Worm (Caenorhabditis elegans): ENCODE measurements around the gene nhr-98.

Gene nhr-98

DNA sequence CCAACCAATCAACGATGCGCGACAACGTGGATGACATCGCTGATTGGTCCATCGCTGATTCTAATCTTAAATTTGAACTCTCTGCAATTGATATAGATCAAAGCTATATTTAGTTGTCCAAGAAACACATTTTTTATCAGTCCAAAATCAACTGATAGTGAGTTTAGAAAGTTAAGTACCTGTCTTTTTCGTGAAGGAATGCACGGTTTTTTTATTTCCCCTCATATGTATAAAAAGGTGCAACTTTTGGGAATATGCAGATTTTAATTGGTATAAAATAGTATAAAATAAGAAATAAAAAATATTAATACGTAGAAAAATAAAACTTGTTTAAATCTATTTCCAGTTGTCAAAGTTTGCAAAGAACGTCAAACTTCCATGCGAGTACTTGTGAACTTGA, 35.2 kb upstream of the nhr-98 start, which contains the start of gene Y39D8A.1:
Gene Y39D8A.1 (plus strand): TSS at position 301 of the 400 bp plus-strand sequence.
- TF ChIP-seq ztf-11 (tag; optimal IDR thresholded peaks at IDR 0.05) (no peak), ham-2 (GFP tag; optimal IDR thresholded peaks at IDR 0.05) (no peak), nhr-28 (tag; optimal IDR thresholded peaks at IDR 0.05) (no peak), mep-1 (tag; optimal IDR thresholded peaks at IDR 0.05) (no peak), nhr-2 (tag; optimal IDR thresholded peaks at IDR 0.05) (no peak), blmp-1 (tag; optimal IDR thresholded peaks at IDR 0.05) (no peak), mls-2 (tag; optimal IDR thresholded peaks at IDR 0.05) (no peak), unc-62 (GFP tag; optimal IDR thresholded peaks at IDR 0.05) (no peak), ces-1 (GFP tag; optimal IDR thresholded peaks at IDR 0.05) (no peak), ceh-83 (GFP tag; optimal IDR thresholded peaks at IDR 0.05) (no peak), nhr-237 (tag; optimal IDR thresholded peaks at IDR 0.05) (no peak), lin-13 (tag; optimal IDR thresholded peaks at IDR 0.05) (no peak), unc-39 (tag; optimal IDR thresholded peaks at IDR 0.05) (no peak), pha-4 (tag; optimal IDR thresholded peaks at IDR 0.05) (no peak)

DNA sequence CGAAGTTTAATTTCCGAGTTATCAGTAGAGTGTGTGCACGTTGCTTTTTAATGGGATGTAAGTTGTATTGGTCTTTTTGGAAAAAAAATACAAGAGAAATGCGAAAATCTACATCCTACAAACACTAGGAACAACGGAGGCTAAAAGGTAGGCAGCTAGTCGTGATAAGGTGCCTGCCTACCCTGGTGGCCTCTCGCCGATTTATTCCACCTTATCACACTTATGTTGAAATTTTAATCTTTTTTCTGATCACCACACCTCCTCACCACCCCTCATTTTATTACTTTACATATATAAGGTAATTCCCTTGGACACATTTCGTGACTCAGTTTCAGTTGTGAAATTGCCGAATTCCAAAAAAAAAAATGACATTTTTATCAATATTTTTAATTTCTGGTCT, 31.5 kb upstream of the nhr-98 start, which contains the start of gene dod-20:
Gene dod-20 (plus strand): TSS at position 301 of the 400 bp plus-strand sequence.
- TF ChIP-seq elt-1 (tag; optimal IDR thresholded peaks at IDR 0.05; ENCODE audit: borderline replicate concordance, insufficient read depth) (no peak), ceh-83 (GFP tag; optimal IDR thresholded peaks at IDR 0.05) (no peak)

DNA sequence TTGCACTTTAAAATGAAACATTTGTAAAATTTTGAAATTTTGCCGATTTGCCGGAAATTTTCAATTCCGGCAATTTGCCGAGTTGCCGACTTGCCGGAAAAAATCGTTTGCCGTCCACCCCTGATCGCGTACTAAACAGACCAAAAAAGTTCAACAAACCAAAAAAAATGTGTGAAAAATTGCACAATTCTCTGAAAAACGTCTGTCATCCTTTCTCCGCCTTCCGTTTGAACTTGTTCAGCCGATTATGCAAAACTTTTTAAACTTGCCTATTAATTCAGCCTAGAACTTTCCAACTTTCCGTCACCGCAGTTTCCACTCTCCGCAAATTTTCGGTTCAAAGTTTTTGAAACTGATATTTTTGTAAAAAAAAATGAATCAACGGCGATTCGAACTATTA, 29.5 kb upstream of the nhr-98 start, which contains the start of gene B0554.5:
Gene B0554.5 (plus strand): TSS at position 301 of the 400 bp plus-strand sequence.
- TF ChIP-seq ces-1 (GFP tag; optimal IDR thresholded peaks at IDR 0.05) (no peak), unc-120 (tag; optimal IDR thresholded peaks at IDR 0.05; ENCODE audit: poor library complexity, severe bottlenecking) (no peak), M03D4.4 (tag; optimal IDR thresholded peaks at IDR 0.05) (no peak), unc-39 (tag; optimal IDR thresholded peaks at IDR 0.05) (no peak), mep-1 (tag; optimal IDR thresholded peaks at IDR 0.05) (no peak), hlh-1 (tag; optimal IDR thresholded peaks at IDR 0.05) (no peak), zip-8 (tag; optimal IDR thresholded peaks at IDR 0.05) (no peak), lin-13 (tag; optimal IDR thresholded peaks at IDR 0.05) (no peak), mab-5 (tag; optimal IDR thresholded peaks at IDR 0.05) (no peak), nhr-237 (tag; optimal IDR thresholded peaks at IDR 0.05) (no peak)

DNA sequence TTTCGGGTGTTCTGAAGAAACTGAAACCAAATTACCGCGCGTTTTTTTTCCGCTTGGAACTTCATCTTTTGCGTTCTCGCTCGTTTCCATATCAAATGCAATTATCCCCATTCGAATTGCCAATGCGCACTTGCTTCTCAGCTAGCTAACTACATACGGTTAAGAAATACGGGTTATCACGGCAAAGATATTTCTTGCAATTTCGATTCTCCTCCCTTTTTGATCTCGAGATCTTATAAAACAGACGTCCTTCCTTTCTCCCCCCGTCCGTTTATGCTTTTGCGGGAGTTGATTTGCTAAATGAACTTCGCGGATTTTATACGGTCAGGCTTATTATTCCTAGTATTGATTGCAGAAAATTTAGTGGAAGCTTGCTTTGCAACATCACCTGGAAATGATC, 24.8 kb upstream of the nhr-98 start, which contains the start of gene B0554.4:
Gene B0554.4 (plus strand): TSS at position 301 of the 400 bp plus-strand sequence.
- TF ChIP-seq cnd-1 (tag; optimal IDR thresholded peaks at IDR 0.05): no peak
- TF ChIP-seq nhr-237 (tag; optimal IDR thresholded peaks at IDR 0.05): no peak
- TF ChIP-seq ceh-83 (GFP tag; optimal IDR thresholded peaks at IDR 0.05): no peak
- TF ChIP-seq hlh-1 (tag; optimal IDR thresholded peaks at IDR 0.05): no peak
- TF ChIP-seq elt-1 (tag; optimal IDR thresholded peaks at IDR 0.05; ENCODE audit: borderline replicate concordance, insufficient read depth): no peak
- TF ChIP-seq ztf-11 (tag; optimal IDR thresholded peaks at IDR 0.05): no peak
- TF ChIP-seq nhr-12 (tag; optimal IDR thresholded peaks at IDR 0.05): no peak
- no peak for TF ChIP-seq zip-8 (tag; optimal IDR thresholded peaks at IDR 0.05)
- no peak for TF ChIP-seq unc-120 (tag; optimal IDR thresholded peaks at IDR 0.05; ENCODE audit: poor library complexity, severe bottlenecking)
- no peak for TF ChIP-seq M03D4.4 (tag; optimal IDR thresholded peaks at IDR 0.05)
- no peak for TF ChIP-seq elt-3 (tag; optimal IDR thresholded peaks at IDR 0.05)

DNA sequence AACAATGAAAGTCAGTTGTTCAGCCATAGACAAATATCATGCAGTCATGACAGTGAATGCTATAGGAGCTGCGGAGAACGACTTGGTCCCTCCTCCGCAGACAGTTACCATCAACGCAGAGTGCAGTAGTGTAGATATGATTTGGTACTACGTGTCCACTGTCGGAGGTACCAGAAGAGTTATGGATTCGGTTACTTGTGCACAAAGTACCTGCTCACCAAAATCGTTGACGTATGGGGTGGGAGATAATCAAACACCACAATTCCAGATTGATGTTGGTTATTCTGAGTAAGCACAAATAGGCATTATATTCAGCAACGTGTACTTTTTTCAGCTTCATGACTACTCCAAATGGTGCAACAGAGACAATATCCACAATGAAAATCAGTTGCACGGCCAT, 20.7 kb upstream of the nhr-98 start:
- no peak for TF ChIP-seq nhr-12 (tag; optimal IDR thresholded peaks at IDR 0.05)
- no peak for TF ChIP-seq lin-32 (GFP tag; optimal IDR thresholded peaks at IDR 0.05)
- TF ChIP-seq tbx-8 (GFP tag; optimal IDR thresholded peaks at IDR 0.05): no peak
- no peak for TF ChIP-seq elt-1 (tag; optimal IDR thresholded peaks at IDR 0.05; ENCODE audit: borderline replicate concordance, insufficient read depth)
- TF ChIP-seq zip-8 (tag; optimal IDR thresholded peaks at IDR 0.05): no peak
- TF ChIP-seq sptf-1 (tag; optimal IDR thresholded peaks at IDR 0.05): no peak
- TF ChIP-seq M03D4.4 (tag; optimal IDR thresholded peaks at IDR 0.05): no peak
- no peak for TF ChIP-seq lin-13 (tag; optimal IDR thresholded peaks at IDR 0.05)
- no peak for TF ChIP-seq nhr-76 (tag; optimal IDR thresholded peaks at IDR 0.05)

DNA sequence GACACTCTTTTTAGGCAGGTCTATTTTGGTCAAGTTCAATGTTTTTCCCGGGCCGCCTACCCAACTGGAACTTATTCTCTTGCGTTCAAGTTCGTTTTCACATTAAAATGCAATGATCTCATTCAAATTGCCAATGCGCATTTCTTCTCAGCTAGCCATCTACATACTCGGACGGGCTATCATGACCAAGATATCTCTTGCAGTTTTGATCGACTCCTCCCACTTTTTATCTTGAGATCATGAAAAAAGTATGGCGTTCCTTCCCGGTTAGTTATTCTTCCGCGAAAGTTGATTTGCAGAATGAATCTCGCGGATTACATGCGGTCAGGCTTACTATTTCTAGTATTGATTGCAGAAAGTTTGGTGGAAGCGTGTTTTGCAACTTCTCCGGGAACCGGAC, 19.8 kb upstream of the nhr-98 start, which contains the start of gene B0554.2:
Gene B0554.2 (plus strand): TSS at position 301 of the 400 bp plus-strand sequence.
- TF ChIP-seq ces-1 (GFP tag; optimal IDR thresholded peaks at IDR 0.05) (no peak), unc-62 (GFP tag; optimal IDR thresholded peaks at IDR 0.05) (no peak), elt-3 (tag; optimal IDR thresholded peaks at IDR 0.05) (no peak), sptf-1 (tag; optimal IDR thresholded peaks at IDR 0.05) (no peak)

Measured in whole organism, mixed stage, embryonic.